5 worm cellular contexts compared by ENCODE assay signal in genomic region chrX:4616832-4617231, ce11.
TF ChIP-seq lines count a peak whose summit lies in the region.

No protein-coding gene starts in this region.

TF ChIP-seq in whole organism, L1 larva, 84 proteins besides CTCF, POLR2A, EP300 and RAD21 (continues in another document):
- TF ChIP-seq efl-1 (optimal IDR thresholded peaks at IDR 0.05; lab: Kevin White, UChicago): peak in 1 of 2 experiments; percentile 43
- peak in 1 of 2 experiments; percentile 72 for TF ChIP-seq efl-1 (GFP tag; optimal IDR thresholded peaks at IDR 0.05 in 1 of 2; lab: Kevin White, UChicago)
- no peak for TF ChIP-seq mep-1 (tag; optimal IDR thresholded peaks at IDR 0.05; lab: Kevin White, UChicago)
- no peak for TF ChIP-seq nhr-76 (tag; optimal IDR thresholded peaks at IDR 0.05; lab: Kevin White, UChicago)
- TF ChIP-seq aly-2 (tag; optimal IDR thresholded peaks at IDR 0.05; lab: Kevin White, UChicago): no peak
- TF ChIP-seq dpl-1 (GFP tag; optimal IDR thresholded peaks at IDR 0.05; lab: Kevin White, UChicago): peak in 1 of 3 experiments; percentile 47
- no peak for TF ChIP-seq alr-1 (tag; optimal IDR thresholded peaks at IDR 0.05; lab: Kevin White, UChicago; ENCODE audit: borderline replicate concordance)
- TF ChIP-seq fkh-4 (tag; optimal IDR thresholded peaks at IDR 0.05; lab: Kevin White, UChicago; ENCODE audit: borderline replicate concordance): no peak
- no peak for TF ChIP-seq nhr-237 (tag; optimal IDR thresholded peaks at IDR 0.05; lab: Kevin White, UChicago)
- no peak for TF ChIP-seq F16B12.6 (tag; optimal IDR thresholded peaks at IDR 0.05; lab: Kevin White, UChicago)
- TF ChIP-seq isw-1 (GFP tag; IDR thresholded peaks at IDR 0.05; lab: Robert Waterston, UW): no peak
- TF ChIP-seq ceh-8 (GFP tag; optimal IDR thresholded peaks at IDR 0.05; lab: Kevin White, UChicago): no peak
- peak; percentile 14 to 38 for TF ChIP-seq lin-35 (GFP tag; optimal IDR thresholded peaks at IDR 0.05; lab: Kevin White, UChicago)
- no peak for TF ChIP-seq pqm-1 (tag; optimal IDR thresholded peaks at IDR 0.05; lab: Kevin White, UChicago)
- peak; percentile 36 for TF ChIP-seq lin-14 (GFP tag; optimal IDR thresholded peaks at IDR 0.05; lab: Kevin White, UChicago)
- TF ChIP-seq lir-3 (tag; optimal IDR thresholded peaks at IDR 0.05; lab: Kevin White, UChicago; ENCODE audit: poor library complexity): no peak
- TF ChIP-seq jun-1 (tag; optimal IDR thresholded peaks at IDR 0.05; lab: Kevin White, UChicago): no peak
- no peak for TF ChIP-seq egl-13 (tag; optimal IDR thresholded peaks at IDR 0.05; lab: Kevin White, UChicago)

TF ChIP-seq in whole organism, L3 larva, 47 proteins besides CTCF, POLR2A, EP300 and RAD21:
- TF ChIP-seq nfya-1 (tag; optimal IDR thresholded peaks at IDR 0.05; lab: Kevin White, UChicago; ENCODE audit: insufficient read depth) (peak; percentile 27), nhr-237 (tag; optimal IDR thresholded peaks at IDR 0.05; lab: Kevin White, UChicago) (no peak), skn-1 (tag; optimal IDR thresholded peaks at IDR 0.05; lab: Kevin White, UChicago) (no peak), ZK546.5 (tag; optimal IDR thresholded peaks at IDR 0.05; lab: Kevin White, UChicago) (no peak), lin-39 (tag; optimal IDR thresholded peaks at IDR 0.05; lab: Kevin White, UChicago) (peak; percentile 89), ama-1 (optimal IDR thresholded peaks at IDR 0.05; lab: Kevin White, UChicago) (peak; percentile 0), lin-15B (tag; optimal IDR thresholded peaks at IDR 0.05; lab: Kevin White, UChicago) (peak; percentile 39), mml-1 (tag; optimal IDR thresholded peaks at IDR 0.05; lab: Kevin White, UChicago) (no peak), ceh-28 (tag; optimal IDR thresholded peaks at IDR 0.05; lab: Kevin White, UChicago) (peak; percentile 13), egl-27 (tag; optimal IDR thresholded peaks at IDR 0.05; lab: Kevin White, UChicago) (no peak), pqm-1 (tag; optimal IDR thresholded peaks at IDR 0.05; lab: Kevin White, UChicago) (no peak), ceh-9 (tag; optimal IDR thresholded peaks at IDR 0.05; lab: Kevin White, UChicago) (no peak), hmg-11 (tag; optimal IDR thresholded peaks at IDR 0.05; lab: Kevin White, UChicago) (peak; percentile 46), egl-5 (tag; optimal IDR thresholded peaks at IDR 0.05; lab: Kevin White, UChicago) (peak; percentile 10), pha-4 (tag; optimal IDR thresholded peaks at IDR 0.05; lab: Kevin White, UChicago) (peak; percentile 17), unc-39 (tag; optimal IDR thresholded peaks at IDR 0.05; lab: Kevin White, UChicago) (no peak), sea-2 (GFP tag; optimal IDR thresholded peaks at IDR 0.05; lab: Kevin White, UChicago) (no peak), nhr-23 (tag; optimal IDR thresholded peaks at IDR 0.05; lab: Kevin White, UChicago) (no peak)

TF ChIP-seq in whole organism, early embryonic, 17 proteins besides CTCF, POLR2A, EP300 and RAD21:
- TF ChIP-seq ceh-36 (tag; optimal IDR thresholded peaks at IDR 0.05; lab: Kevin White, UChicago) (no peak), sea-1 (GFP tag; conservative IDR thresholded peaks at IDR 0.05; lab: Robert Waterston, UW) (peak; percentile 67; the same call in 1 of the 2 replicates), ets-7 (tag; optimal IDR thresholded peaks at IDR 0.05; lab: Kevin White, UChicago) (peak; percentile 0), F13C5.2 (tag; optimal IDR thresholded peaks at IDR 0.05; lab: Kevin White, UChicago) (peak; percentile 38), tbx-11 (GFP tag; IDR thresholded peaks at IDR 0.05; lab: Robert Waterston, UW) (no peak), hmbx-1 (tag; optimal IDR thresholded peaks at IDR 0.05; lab: Kevin White, UChicago) (no peak), hnd-1 (tag; optimal IDR thresholded peaks at IDR 0.05; lab: Kevin White, UChicago) (no peak), hmg-4 (GFP tag; optimal IDR thresholded peaks at IDR 0.05; lab: Kevin White, UChicago) (peak; percentile 77), B0310.2 (tag; optimal IDR thresholded peaks at IDR 0.05; lab: Kevin White, UChicago) (peak; percentile 16), aly-1 (tag; optimal IDR thresholded peaks at IDR 0.05; lab: Kevin White, UChicago) (peak; percentile 37), scrt-1 (GFP tag; IDR thresholded peaks at IDR 0.05; lab: Robert Waterston, UW) (peak; percentile 64; the same call in 1 of the 2 replicates), ama-1 (optimal IDR thresholded peaks at IDR 0.05; lab: Kevin White, UChicago) (no peak), pes-1 (GFP tag; IDR thresholded peaks at IDR 0.05; lab: Robert Waterston, UW) (peak; percentile 50)

TF ChIP-seq in whole organism, midembryonic, 9 proteins besides CTCF, POLR2A, EP300 and RAD21:
- TF ChIP-seq flt-1 (GFP tag; IDR thresholded peaks at IDR 0.05; lab: Robert Waterston, UW): 0 out of 2 replicates have a peak, but pooled peaks have one; percentile 55
- TF ChIP-seq klf-2 (GFP tag; conservative IDR thresholded peaks at IDR 0.05; lab: Robert Waterston, UW): no peak
- no peak for TF ChIP-seq med-1 (GFP tag; optimal IDR thresholded peaks at IDR 0.05; lab: Kevin White, UChicago; ENCODE audit: insufficient read depth)
- TF ChIP-seq cog-1 (tag; optimal IDR thresholded peaks at IDR 0.05; lab: Kevin White, UChicago): peak; percentile 20

TF ChIP-seq in whole organism, young adult, 124 proteins besides CTCF, POLR2A, EP300 and RAD21 (continues in another document):
- TF ChIP-seq hmg-20 (GFP tag; IDR thresholded peaks at IDR 0.05; lab: Robert Waterston, UW) (no peak), egrh-3 (GFP tag; IDR thresholded peaks at IDR 0.05; lab: Robert Waterston, UW) (no peak), ceh-79 (tag; optimal IDR thresholded peaks at IDR 0.05; lab: Kevin White, UChicago) (no peak), ztf-26 (tag; optimal IDR thresholded peaks at IDR 0.05; lab: Kevin White, UChicago) (peak; percentile 4), lir-1 (GFP tag; conservative IDR thresholded peaks at IDR 0.05; lab: Robert Waterston, UW) (no peak), nhr-90 (tag; optimal IDR thresholded peaks at IDR 0.05; lab: Kevin White, UChicago) (no peak), ceh-100 (GFP tag; IDR thresholded peaks at IDR 0.05; lab: Robert Waterston, UW) (no peak), akir-1 (GFP tag; optimal IDR thresholded peaks at IDR 0.05; lab: Kevin White, UChicago) (no peak), dpff-1 (tag; optimal IDR thresholded peaks at IDR 0.05; lab: Kevin White, UChicago) (no peak), Y79H2A.3 (GFP tag; conservative IDR thresholded peaks at IDR 0.05; lab: Robert Waterston, UW) (no peak), nfya-1 (tag; optimal IDR thresholded peaks at IDR 0.05; lab: Kevin White, UChicago; ENCODE audit: borderline replicate concordance, insufficient read depth) (no peak), T26A5.8 (tag; optimal IDR thresholded peaks at IDR 0.05; lab: Kevin White, UChicago) (no peak), mcd-1 (GFP tag; IDR thresholded peaks at IDR 0.05; lab: Robert Waterston, UW) (peak; percentile 44; the same call in 1 of the 2 replicates), C06A6.2 (GFP tag; conservative IDR thresholded peaks at IDR 0.05; lab: Robert Waterston, UW) (no peak), B0019.2 (GFP tag; conservative IDR thresholded peaks at IDR 0.05; lab: Robert Waterston, UW) (no peak), C17E4.6 (GFP tag; IDR thresholded peaks at IDR 0.05; lab: Robert Waterston, UW) (0 out of 2 replicates have a peak, but pooled peaks have one; percentile 33), tbx-9 (tag; optimal IDR thresholded peaks at IDR 0.05; lab: Kevin White, UChicago; ENCODE audit: borderline replicate concordance) (no peak), egl-44 (GFP tag; IDR thresholded peaks at IDR 0.05; lab: Robert Waterston, UW) (0 out of 2 replicates have a peak, but pooled peaks have one; percentile 35), T07F8.4 (tag; optimal IDR thresholded peaks at IDR 0.05; lab: Kevin White, UChicago) (no peak), nhr-27 (tag; optimal IDR thresholded peaks at IDR 0.05; lab: Kevin White, UChicago) (no peak), lsl-1 (GFP tag; optimal IDR thresholded peaks at IDR 0.05; lab: Kevin White, UChicago) (no peak), lag-1 (GFP tag; IDR thresholded peaks at IDR 0.05; lab: Robert Waterston, UW) (no peak), madf-8 (GFP tag; conservative IDR thresholded peaks at IDR 0.05; lab: Robert Waterston, UW) (no peak; the same call in 1 of the 2 replicates), rec-8 (tag; optimal IDR thresholded peaks at IDR 0.05; lab: Kevin White, UChicago) (no peak), ZK185.1 (tag; optimal IDR thresholded peaks at IDR 0.05; lab: Kevin White, UChicago; ENCODE audit: poor library complexity, severe bottlenecking) (no peak), Y67H2A.10 (GFP tag; conservative IDR thresholded peaks at IDR 0.05; lab: Robert Waterston, UW) (no peak), lin-26 (GFP tag; IDR thresholded peaks at IDR 0.05; lab: Robert Waterston, UW) (0 out of 2 replicates have a peak, but pooled peaks have one; percentile 42), gei-17 (GFP tag; optimal IDR thresholded peaks at IDR 0.05; lab: Kevin White, UChicago) (no peak), rcor-1 (GFP tag; IDR thresholded peaks at IDR 0.05; lab: Robert Waterston, UW) (no peak), somi-1 (GFP tag; optimal IDR thresholded peaks at IDR 0.05; lab: Kevin White, UChicago) (no peak), bed-2 (GFP tag; IDR thresholded peaks at IDR 0.05; lab: Robert Waterston, UW) (no peak), ceh-58 (GFP tag; IDR thresholded peaks at IDR 0.05; lab: Robert Waterston, UW) (no peak), ekl-4 (GFP tag; IDR thresholded peaks at IDR 0.05; lab: Robert Waterston, UW) (no peak), mxl-1 (tag; optimal IDR thresholded peaks at IDR 0.05; lab: Kevin White, UChicago) (no peak), attf-3 (GFP tag; conservative IDR thresholded peaks at IDR 0.05; lab: Robert Waterston, UW) (no peak), unc-62 (GFP tag; optimal IDR thresholded peaks at IDR 0.05; lab: Kevin White, UChicago) (no peak), ztf-25 (GFP tag; IDR thresholded peaks at IDR 0.05; lab: Robert Waterston, UW) (no peak), unc-130 (GFP tag; optimal IDR thresholded peaks at IDR 0.05; lab: Kevin White, UChicago) (no peak), nhr-80 (tag; optimal IDR thresholded peaks at IDR 0.05; lab: Kevin White, UChicago) (no peak), lin-54 (GFP tag; optimal IDR thresholded peaks at IDR 0.05; lab: Kevin White, UChicago) (no peak), cebp-2 (GFP tag; IDR thresholded peaks at IDR 0.05; lab: Robert Waterston, UW) (no peak), F52B5.7 (tag; optimal IDR thresholded peaks at IDR 0.05; lab: Kevin White, UChicago) (no peak), ccch-3 (GFP tag; optimal IDR thresholded peaks at IDR 0.05; lab: Kevin White, UChicago) (no peak), ama-1 (optimal IDR thresholded peaks at IDR 0.05; lab: Kevin White, UChicago) (no peak), ama-1 (GFP tag; optimal IDR thresholded peaks at IDR 0.05; lab: Kevin White, UChicago) (no peak)

Comparison
In these comparisons a context has a peak if more than half of its experiments do, and no peak if none do; other contexts are left out.
1. Of the 8 proteins assayed by ChIP-seq in both whole organism, young adult and whole organism, L1 larva: peak only in whole organism, young adult: none; only in whole organism, L1 larva: lin-35; in both: none; in neither: 5; mixed calls (peak in some experiments, not most) for 2.